Fruit fly (Drosophila melanogaster): ENCODE results near the gene Atg18a.

Atg18a gene

DNA sequence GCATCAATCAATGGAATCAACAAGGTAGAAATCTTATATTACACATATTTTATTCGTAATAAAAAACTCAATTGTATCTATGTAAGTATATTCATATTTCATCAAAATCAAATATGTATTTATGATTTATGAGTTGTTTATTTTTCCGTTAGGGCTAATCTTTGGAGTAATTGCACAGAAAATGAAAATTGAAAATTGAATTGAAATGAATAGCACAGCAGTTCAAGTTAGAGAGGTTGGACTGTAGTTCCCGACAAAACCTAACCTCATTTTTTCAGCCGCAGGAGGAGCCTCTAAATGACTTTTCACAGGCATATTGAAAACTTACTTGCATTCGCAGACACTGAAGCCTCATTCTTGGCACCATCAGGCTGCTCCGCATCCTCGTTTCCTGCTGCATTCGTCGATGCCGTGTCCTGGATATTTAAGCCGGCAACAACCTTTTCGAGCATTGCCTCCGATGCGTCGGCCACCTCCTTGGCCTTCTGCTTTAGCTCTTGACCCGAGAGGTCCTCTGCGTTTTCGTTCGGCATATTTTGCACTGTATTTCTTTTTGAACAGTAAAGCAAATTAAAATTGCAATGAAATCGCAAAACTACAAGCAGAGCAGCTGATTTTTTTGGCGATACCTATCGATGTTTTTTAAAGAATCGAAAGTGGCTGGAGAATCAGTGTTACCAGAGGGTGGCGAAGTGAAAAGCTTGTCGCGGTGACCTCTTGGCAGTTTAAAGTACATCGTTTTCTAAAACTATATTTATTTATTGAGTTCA lies 8.7 kb upstream of the Atg18a start, which contains the start of gene Nmt (continued):
- no peak for TF ChIP-seq hkb (optimal IDR thresholded peaks at IDR 0.05)
- TF ChIP-seq hkb (GFP tag; IDR thresholded peaks at IDR 0.05) = 0 out of 2 replicates have a peak, but pooled peaks have one; percentile 26
- TF ChIP-seq CG13775 (GFP tag; optimal IDR thresholded peaks at IDR 0.05) = peak; percentile 7
- no peak for TF ChIP-seq sd (tag; optimal IDR thresholded peaks at IDR 0.05)
- no peak for TF ChIP-seq CrebB (tag; optimal IDR thresholded peaks at IDR 0.05)
- TF ChIP-seq kah (GFP tag; optimal IDR thresholded peaks at IDR 0.05) = no peak
- TF ChIP-seq Spps (tag; optimal IDR thresholded peaks at IDR 0.05) = no peak
- no peak for TF ChIP-seq Meics (GFP tag; optimal IDR thresholded peaks at IDR 0.05)
- TF ChIP-seq scrt (GFP tag; optimal IDR thresholded peaks at IDR 0.05) = no peak
- no peak for TF ChIP-seq seq (GFP tag; IDR thresholded peaks at IDR 0.05)
- no peak for TF ChIP-seq eyg (GFP tag; optimal IDR thresholded peaks at IDR 0.05)
- no peak for TF ChIP-seq CG6175 (GFP tag; IDR thresholded peaks at IDR 0.05)
- TF ChIP-seq Lpt (GFP tag; optimal IDR thresholded peaks at IDR 0.05) = no peak
- TF ChIP-seq CG11696 (GFP tag; IDR thresholded peaks at IDR 0.05) = no peak
- peak; percentile 10 for TF ChIP-seq phol (tag; optimal IDR thresholded peaks at IDR 0.05)
- TF ChIP-seq emc (GFP tag; optimal IDR thresholded peaks at IDR 0.05) = no peak
- TF ChIP-seq abd-A (tag; optimal IDR thresholded peaks at IDR 0.05) = no peak
- TF ChIP-seq tna (GFP tag; IDR thresholded peaks at IDR 0.05; ENCODE audit: partially characterized antibody) = peak; percentile 53; the same call in 1 of the 2 replicates
- no peak for TF ChIP-seq CG2875 (GFP tag; optimal IDR thresholded peaks at IDR 0.05)
- peak; percentile 59 for TF ChIP-seq lilli (GFP tag; optimal IDR thresholded peaks at IDR 0.05)
- TF ChIP-seq Pdp1 (GFP tag; optimal IDR thresholded peaks at IDR 0.05) = peak in 1 of 2 experiments; percentile 4
- TF ChIP-seq Hmr (GFP tag; optimal IDR thresholded peaks at IDR 0.05) = peak; percentile 28
- peak; percentile 58 for TF ChIP-seq Xbp1 (GFP tag; optimal IDR thresholded peaks at IDR 0.05)
- no peak for TF ChIP-seq klu (GFP tag; IDR thresholded peaks at IDR 0.05)
- peak; percentile 25 for TF ChIP-seq CG3847 (GFP tag; IDR thresholded peaks at IDR 0.05)
- TF ChIP-seq wor (GFP tag; IDR thresholded peaks at IDR 0.05) = no peak
- no peak for TF ChIP-seq CG10462 (GFP tag; optimal IDR thresholded peaks at IDR 0.05)
- peak; percentile 78 for TF ChIP-seq Sin3A (optimal IDR thresholded peaks at IDR 0.05)
- no peak for TF ChIP-seq Atf3 (GFP tag; optimal IDR thresholded peaks at IDR 0.05)
- no peak for TF ChIP-seq TFAM (GFP tag; optimal IDR thresholded peaks at IDR 0.05)
- TF ChIP-seq Asciz (GFP tag; optimal IDR thresholded peaks at IDR 0.05) = no peak
- TF ChIP-seq pb (GFP tag; optimal IDR thresholded peaks at IDR 0.05) = no peak
- peak; percentile 6 for TF ChIP-seq CG12659 (GFP tag; optimal IDR thresholded peaks at IDR 0.05)
- TF ChIP-seq CG10979 (tag; optimal IDR thresholded peaks at IDR 0.05) = no peak
- no peak for TF ChIP-seq ftz-f1 (GFP tag; optimal IDR thresholded peaks at IDR 0.05)
- peak; percentile 56; the same call in 1 of the 2 replicates for TF ChIP-seq CG14014 (GFP tag; IDR thresholded peaks at IDR 0.05)
- no peak for TF ChIP-seq CG17802 (tag; optimal IDR thresholded peaks at IDR 0.05)
- TF ChIP-seq dysf (GFP tag; IDR thresholded peaks at IDR 0.05) = no peak
- TF ChIP-seq Doc3 (GFP tag; IDR thresholded peaks at IDR 0.05; ENCODE audit: partially characterized antibody) = peak; percentile 67
- TF ChIP-seq HHEX (GFP tag; optimal IDR thresholded peaks at IDR 0.05) = no peak
- TF ChIP-seq en (GFP tag; optimal IDR thresholded peaks at IDR 0.05) = no peak
- no peak for TF ChIP-seq Jarid2 (GFP tag; optimal IDR thresholded peaks at IDR 0.05)
- TF ChIP-seq CG4404 (GFP tag; IDR thresholded peaks at IDR 0.05) = no peak
- no peak for TF ChIP-seq CG4707 (GFP tag; optimal IDR thresholded peaks at IDR 0.05)
- TF ChIP-seq ranshi (GFP tag; IDR thresholded peaks at IDR 0.05) = peak; percentile 14; the same call in 1 of the 2 replicates
- peak; percentile 64; the same call in 1 of the 3 replicates for TF ChIP-seq ci (GFP tag; IDR thresholded peaks at IDR 0.05)
- no peak for TF ChIP-seq gro (GFP tag; optimal IDR thresholded peaks at IDR 0.05)
- peak; percentile 25 for TF ChIP-seq zfh2 (GFP tag; optimal IDR thresholded peaks at IDR 0.05)
- peak; percentile 53; the same call in 2 of the 3 replicates for TF ChIP-seq CG14860 (GFP tag; IDR thresholded peaks at IDR 0.05; ENCODE audit: partially characterized antibody)
- TF ChIP-seq CG13296 (GFP tag; optimal IDR thresholded peaks at IDR 0.05) = no peak

Data from whole organism, embryonic.